Worm (Caenorhabditis elegans) whole organism, young adult: ENCODE data around the gene str-87.

Experiments
- B0019.2 ChIP-seq: fragments of 200-800 bp; sonication (Bioruptor generic); conservative IDR thresholded peaks from 2 replicates; pipeline ENCODE4 v1.3.6; 2022; ENCODE audit warnings: missing genetic modification reagents, missing genetic modification characterization, missing compliant biosample characterization
- B0035.1 ChIP-seq: sonication (generic microtip); optimal IDR thresholded peaks from 2 replicates; lab custom pipeline; 2016; ENCODE audit warnings: missing genetic modification characterization, mild to moderate bottlenecking, missing compliant biosample characterization, missing genotype, missing genetic modification reagents
- C17E4.6 ChIP-seq: fragments of 200-800 bp; sonication (Bioruptor generic); IDR thresholded peaks from 2 replicates; pipeline ENCODE4 v1.3.6; 2022; ENCODE audit warnings: missing genetic modification reagents, missing genetic modification characterization, missing compliant biosample characterization
- D2030.7 ChIP-seq: fragments of 200-800 bp; sonication (Bioruptor generic); IDR thresholded peaks from 2 replicates; pipeline ENCODE4 v1.3.6; 2022; ENCODE audit warnings: missing genetic modification reagents, missing genetic modification characterization, missing compliant biosample characterization
- F39B2.1 ChIP-seq: fragments of 200-800 bp; sonication (Bioruptor generic); IDR thresholded peaks from 2 replicates; pipeline ENCODE4 v1.3.6; 2022; ENCODE audit warnings: missing genetic modification reagents, missing genetic modification characterization, missing compliant biosample characterization
- F52B5.7 ChIP-seq: sonication (generic microtip); optimal IDR thresholded peaks from 2 replicates; lab custom pipeline; 2016; ENCODE audit warnings: mild to moderate bottlenecking, missing genetic modification characterization, missing compliant biosample characterization
- K12H6.12 ChIP-seq: fragments of 200-800 bp; sonication (Bioruptor generic); optimal IDR thresholded peaks from 2 replicates; lab custom pipeline; 2018; ENCODE audit warnings: mild to moderate bottlenecking, missing genetic modification characterization, missing compliant biosample characterization
- Y53F4B.3 ChIP-seq: fragments of 200-800 bp; sonication (Bioruptor generic); IDR thresholded peaks from 2 replicates; pipeline ENCODE4 v1.3.6; 2022; ENCODE audit warnings: missing genetic modification reagents, missing genetic modification characterization, missing compliant biosample characterization
- Y53G8AR.9 ChIP-seq: fragments of 200-800 bp; sonication (Bioruptor generic); conservative IDR thresholded peaks from 2 replicates; pipeline ENCODE4 v1.3.6; 2022; ENCODE audit warnings: missing genetic modification reagents, missing genetic modification characterization, missing compliant biosample characterization
- Y56A3A.18 ChIP-seq: fragments of 200-800 bp; sonication (Bioruptor generic); IDR thresholded peaks from 2 replicates; pipeline ENCODE4 v1.3.6; 2022; ENCODE audit warnings: missing genetic modification reagents, missing genetic modification characterization, missing compliant biosample characterization
- ama-1 ChIP-seq, 3 experiments: fragments of 150-350 bp in 1 of 3; sonication (generic microtip) in 2 of 3; optimal IDR thresholded peaks; 2 replicates each; lab custom pipeline; 2014 to 2018; ENCODE audit warnings: missing biosample characterization in 2 of 3, missing genetic modification characterization in 2 of 3, missing genetic modification reagents in 2 of 3
- atf-7 ChIP-seq: sonication (generic microtip); optimal IDR thresholded peaks from 2 replicates; lab custom pipeline; 2017; ENCODE audit warnings: mild to moderate bottlenecking, missing genetic modification characterization, missing compliant biosample characterization
- attf-3 ChIP-seq: fragments of 200-800 bp; sonication (Bioruptor generic); conservative IDR thresholded peaks from 2 replicates; pipeline ENCODE4 v1.3.6; 2022; ENCODE audit warnings: missing genetic modification reagents, missing genetic modification characterization, missing compliant biosample characterization
- attf-6 ChIP-seq: fragments of 200-800 bp; sonication (Bioruptor generic); IDR thresholded peaks from 2 replicates; pipeline ENCODE4 v1.3.6; 2022; ENCODE audit warnings: missing genetic modification reagents, missing genetic modification characterization, missing compliant biosample characterization
- ccch-3 ChIP-seq: fragments of 200-800 bp; sonication (Bioruptor generic); optimal IDR thresholded peaks from 2 replicates; lab custom pipeline; 2018; ENCODE audit warnings: mild to moderate bottlenecking, missing genetic modification characterization, missing compliant biosample characterization
- cebp-2 ChIP-seq: fragments of 200-800 bp; sonication (Bioruptor generic); IDR thresholded peaks from 2 replicates; pipeline ENCODE4 v1.3.6; 2022; ENCODE audit warnings: missing genetic modification characterization, missing compliant biosample characterization
- chd-7 ChIP-seq: sonication (generic microtip); optimal IDR thresholded peaks from 2 replicates; lab custom pipeline; 2016; ENCODE audit warnings: mild to moderate bottlenecking, missing genetic modification characterization, moderate library complexity, missing compliant biosample characterization
- dpl-1 ChIP-seq: fragments of 150-350 bp; optimal IDR thresholded peaks from 2 replicates; lab custom pipeline; 2014; ENCODE audit warnings: missing biosample characterization, missing genetic modification reagents, missing genetic modification characterization
- egl-44 ChIP-seq: fragments of 200-800 bp; sonication (Bioruptor generic); IDR thresholded peaks from 2 replicates; pipeline ENCODE4 v1.3.6; 2022; ENCODE audit warnings: missing genetic modification reagents, missing genetic modification characterization, missing compliant biosample characterization
- egrh-3 ChIP-seq: fragments of 200-800 bp; sonication (Bioruptor generic); IDR thresholded peaks from 2 replicates; pipeline ENCODE4 v1.3.6; 2022; ENCODE audit warnings: missing genetic modification reagents, missing genetic modification characterization, missing compliant biosample characterization
- fkh-3 ChIP-seq: sonication (generic microtip); optimal IDR thresholded peaks from 2 replicates; lab custom pipeline; 2016; ENCODE audit warnings: mild to moderate bottlenecking, missing genetic modification characterization, missing compliant biosample characterization
- him-1 ChIP-seq: sonication (generic microtip); optimal IDR thresholded peaks from 2 replicates; lab custom pipeline; 2016; ENCODE audit warnings: missing genotype, missing genetic modification reagents, missing genetic modification characterization, missing compliant biosample characterization
- lag-1 ChIP-seq: fragments of 200-800 bp; sonication (Bioruptor generic); IDR thresholded peaks from 2 replicates; pipeline ENCODE4 v1.3.6; 2022; ENCODE audit warnings: missing genetic modification reagents, missing genetic modification characterization, missing compliant biosample characterization
- let-526 ChIP-seq: fragments of 200-800 bp; sonication (Bioruptor generic); IDR thresholded peaks from 2 replicates; pipeline ENCODE4 v1.3.6; 2022; ENCODE audit warnings: missing genetic modification reagents, missing genetic modification characterization, missing compliant biosample characterization
- lin-35 ChIP-seq, 3 experiments: fragments of 150-350 bp in 2 of 3; sonication (generic microtip) in 1 of 3; optimal IDR thresholded peaks; 2 replicates each; lab custom pipeline; 2014 to 2018; ENCODE audit warnings: missing biosample characterization in 3 of 3, missing genetic modification characterization in 3 of 3, missing genetic modification reagents in 3 of 3
- lin-40 ChIP-seq: sonication (generic microtip); optimal IDR thresholded peaks from 2 replicates; lab custom pipeline; 2016; ENCODE audit warnings: missing genetic modification characterization, mild to moderate bottlenecking, missing compliant biosample characterization, missing genotype, missing genetic modification reagents
- lir-1 ChIP-seq: fragments of 200-800 bp; sonication (Bioruptor generic); conservative IDR thresholded peaks from 2 replicates; pipeline ENCODE4 v1.3.6; 2022; ENCODE audit warnings: missing genetic modification reagents, missing genetic modification characterization, missing compliant biosample characterization
- madf-3 ChIP-seq: fragments of 200-800 bp; sonication (Bioruptor generic); IDR thresholded peaks from 2 replicates; pipeline ENCODE4 v1.3.6; 2022; ENCODE audit warnings: missing genetic modification reagents, missing genetic modification characterization, missing compliant biosample characterization
- mel-28 ChIP-seq: sonication (generic microtip); optimal IDR thresholded peaks from 2 replicates; lab custom pipeline; 2016; ENCODE audit warnings: borderline replicate concordance, mild to moderate bottlenecking, missing genetic modification characterization, missing compliant biosample characterization
- nfya-2 ChIP-seq: fragments of 200-800 bp; sonication (Bioruptor generic); IDR thresholded peaks from 2 replicates; pipeline ENCODE4 v1.3.6; 2022; ENCODE audit warnings: missing genetic modification reagents, missing genetic modification characterization, missing compliant biosample characterization
- nhr-120 ChIP-seq: fragments of 200-800 bp; sonication (Bioruptor generic); IDR thresholded peaks from 2 replicates; pipeline ENCODE4 v1.3.6; 2022; ENCODE audit warnings: missing genetic modification characterization, missing compliant biosample characterization
- nhr-27 ChIP-seq: fragments of 200-800 bp; sonication (Bioruptor generic); optimal IDR thresholded peaks from 2 replicates; lab custom pipeline; 2018; ENCODE audit warnings: mild to moderate bottlenecking, missing genetic modification characterization, moderate library complexity, missing compliant biosample characterization
- rcor-1 ChIP-seq: fragments of 200-800 bp; sonication (Bioruptor generic); IDR thresholded peaks from 2 replicates; pipeline ENCODE4 v1.3.6; 2022; ENCODE audit warnings: missing genetic modification reagents, missing genetic modification characterization, missing compliant biosample characterization
- sea-2 ChIP-seq: fragments of 200-800 bp; sonication (Bioruptor generic); IDR thresholded peaks from 2 replicates; pipeline ENCODE4 v1.3.6; 2022; ENCODE audit warnings: missing genetic modification characterization, missing compliant biosample characterization
- snpc-1.3 ChIP-seq: sonication (generic microtip); optimal IDR thresholded peaks from 2 replicates; lab custom pipeline; 2017; ENCODE audit warnings: missing genetic modification characterization, mild to moderate bottlenecking, missing compliant biosample characterization, antibody characterized with exemption, moderate library complexity, missing genotype, missing genetic modification reagents; ENCODE audit not compliant: insufficient read depth
- snpc-3.4 ChIP-seq: sonication (generic microtip); optimal IDR thresholded peaks from 2 replicates; lab custom pipeline; 2017; ENCODE audit warnings: missing genetic modification characterization, mild to moderate bottlenecking, missing compliant biosample characterization, antibody characterized with exemption, moderate library complexity, missing genotype, missing genetic modification reagents
- somi-1 ChIP-seq: fragments of 200-800 bp; sonication (Bioruptor generic); optimal IDR thresholded peaks from 2 replicates; lab custom pipeline; 2018; ENCODE audit warnings: mild to moderate bottlenecking, missing genetic modification characterization, missing compliant biosample characterization
- xnd-1 ChIP-seq: sonication (generic microtip); optimal IDR thresholded peaks from 2 replicates; lab custom pipeline; 2016; ENCODE audit warnings: missing genotype, missing genetic modification reagents, missing genetic modification characterization, missing compliant biosample characterization
- zfh-2 ChIP-seq: fragments of 200-800 bp; sonication (Bioruptor generic); conservative IDR thresholded peaks from 2 replicates; pipeline ENCODE4 v1.3.6; 2022; ENCODE audit warnings: missing genetic modification reagents, missing genetic modification characterization, missing compliant biosample characterization
- zim-3 ChIP-seq: sonication (generic microtip); optimal IDR thresholded peaks from 2 replicates; lab custom pipeline; 2017; ENCODE audit warnings: mild to moderate bottlenecking, missing genetic modification characterization, moderate library complexity, missing compliant biosample characterization
- ztf-22 ChIP-seq: fragments of 200-800 bp; sonication (Bioruptor generic); optimal IDR thresholded peaks from 2 replicates; lab custom pipeline; 2018; ENCODE audit warnings: mild to moderate bottlenecking, missing genetic modification characterization, moderate library complexity, missing compliant biosample characterization
- ztf-26 ChIP-seq: sonication (generic microtip); optimal IDR thresholded peaks from 2 replicates; lab custom pipeline; 2017; ENCODE audit warnings: missing genetic modification characterization, missing compliant biosample characterization

Gene str-87

DNA sequence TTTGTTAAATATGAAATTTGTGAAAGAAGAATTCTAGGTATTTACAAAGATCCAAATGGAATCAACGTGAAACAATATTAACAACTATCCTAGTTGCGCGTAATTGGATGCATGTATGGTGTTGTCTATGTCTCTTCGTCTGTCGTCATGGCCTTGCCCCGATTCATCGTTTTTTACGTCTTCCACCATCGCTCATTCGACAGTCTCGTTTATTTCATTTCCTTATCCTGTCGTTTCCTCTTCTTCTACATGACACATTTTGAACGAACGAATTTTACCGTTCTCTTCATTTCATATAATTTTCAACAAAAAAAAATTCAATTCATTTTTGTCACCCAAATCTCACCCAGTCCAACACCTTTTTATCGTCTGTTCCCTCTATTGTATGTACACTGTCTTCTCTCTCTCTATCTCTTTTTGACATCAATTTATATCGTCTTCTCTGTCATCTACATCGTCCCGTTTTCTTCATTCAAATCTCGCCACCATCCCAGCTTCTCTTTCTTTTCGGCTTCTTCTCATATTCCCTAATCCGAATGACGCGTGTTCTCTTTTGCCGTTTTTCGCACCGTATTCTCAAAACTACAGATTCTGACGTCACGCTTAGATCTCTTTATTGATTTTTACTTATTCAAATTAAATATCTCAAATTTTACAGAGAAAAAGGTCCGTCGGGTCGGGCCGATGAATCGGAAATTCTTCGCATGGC lies 31.5 kb downstream of the str-87 start, which contains the start of gene ttc-17:
Gene ttc-17, plus strand, starts transcription at position 659 of the 709 bp plus-strand sequence.
- TF ChIP-seq lin-35 (GFP tag; optimal IDR thresholded peaks at IDR 0.05; lab: Kevin White, UChicago), result no peak
- peak; percentile 26 for TF ChIP-seq F52B5.7 (tag; lab: Kevin White, UChicago)
- no peak for TF ChIP-seq B0035.1 (tag; lab: Kevin White, UChicago)
- no peak for TF ChIP-seq fkh-3 (tag; lab: Kevin White, UChicago)
- no peak for TF ChIP-seq C17E4.6
- TF ChIP-seq zim-3, result no peak
- TF ChIP-seq attf-6 (GFP tag; lab: Robert Waterston, UW), result no peak
- TF ChIP-seq D2030.7 (GFP tag; lab: Robert Waterston, UW), result no peak
- TF ChIP-seq cebp-2 (GFP tag; lab: Robert Waterston, UW), result no peak
- peak; percentile 50; the same call in 1 of the 2 replicates for TF ChIP-seq Y53G8AR.9 (GFP tag; lab: Robert Waterston, UW)
- TF ChIP-seq zfh-2 (GFP tag; lab: Robert Waterston, UW), result no peak
- no peak for TF ChIP-seq egrh-3
- TF ChIP-seq nhr-120 (GFP tag; lab: Robert Waterston, UW), result no peak
- TF ChIP-seq atf-7, result no peak
- no peak for TF ChIP-seq B0019.2
- no peak for TF ChIP-seq ama-1 (optimal IDR thresholded peaks at IDR 0.05; lab: Kevin White, UChicago)
- TF ChIP-seq ama-1 (GFP tag; optimal IDR thresholded peaks at IDR 0.05; lab: Kevin White, UChicago), result no peak
- 0 out of 2 replicates have a peak, but pooled peaks have one; percentile 61 for TF ChIP-seq Y56A3A.18 (GFP tag; lab: Robert Waterston, UW)
- no peak for TF ChIP-seq snpc-1.3 (tag; lab: Kevin White, UChicago)
- TF ChIP-seq F39B2.1 (GFP tag; lab: Robert Waterston, UW), result no peak
- TF ChIP-seq somi-1, result no peak
- no peak for TF ChIP-seq sea-2 (GFP tag; lab: Robert Waterston, UW)
- TF ChIP-seq ztf-26 (tag; lab: Kevin White, UChicago), result no peak
- TF ChIP-seq nhr-27 (tag; lab: Kevin White, UChicago), result no peak
- no peak for TF ChIP-seq let-526 (GFP tag; lab: Robert Waterston, UW)
- TF ChIP-seq nfya-2, result no peak
- no peak for TF ChIP-seq K12H6.12 (tag; lab: Kevin White, UChicago)
- no peak for TF ChIP-seq ztf-22 (GFP tag; lab: Kevin White, UChicago)

DNA sequence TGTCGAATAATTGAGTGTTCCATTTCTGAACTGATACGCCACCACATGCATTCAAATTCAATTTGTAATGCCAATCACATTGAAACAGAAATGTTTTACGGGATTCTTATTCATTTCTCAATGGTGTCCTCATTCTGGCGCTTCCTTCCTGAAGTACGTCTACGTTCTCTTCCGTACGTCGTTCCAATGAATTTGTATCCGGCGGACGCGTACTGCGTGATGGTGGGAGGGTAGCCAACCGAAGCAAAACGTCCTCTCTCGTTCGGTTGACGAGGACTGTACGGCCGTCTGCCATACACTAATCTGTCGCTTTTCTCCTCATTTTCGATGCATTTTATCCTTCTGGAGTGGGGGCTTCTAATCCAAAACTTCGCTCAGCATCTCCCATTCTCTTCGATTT lies 38.1 kb downstream of the str-87 start:
- no peak for TF ChIP-seq ccch-3 (GFP tag; lab: Kevin White, UChicago)
- TF ChIP-seq Y53F4B.3 (GFP tag; lab: Robert Waterston, UW), result no peak
- TF ChIP-seq chd-7 (tag; lab: Kevin White, UChicago), result no peak
- no peak for TF ChIP-seq lir-1 (GFP tag; lab: Robert Waterston, UW)
- no peak for TF ChIP-seq mel-28
- TF ChIP-seq madf-3 (GFP tag; lab: Robert Waterston, UW), result 0 out of 2 replicates have a peak, but pooled peaks have one; percentile 9
- TF ChIP-seq egl-44 (GFP tag; lab: Robert Waterston, UW), result no peak
- no peak for TF ChIP-seq xnd-1 (tag; lab: Kevin White, UChicago)
- TF ChIP-seq zfh-2 (GFP tag; lab: Robert Waterston, UW), result 0 out of 2 replicates have a peak, but pooled peaks have one; percentile 10
- no peak for TF ChIP-seq atf-7
- TF ChIP-seq lag-1 (GFP tag; lab: Robert Waterston, UW), result no peak
- no peak for TF ChIP-seq him-1 (tag; lab: Kevin White, UChicago)
- TF ChIP-seq lin-40 (tag; lab: Kevin White, UChicago), result no peak
- TF ChIP-seq D2030.7 (GFP tag; lab: Robert Waterston, UW), result 0 out of 2 replicates have a peak, but pooled peaks have one; percentile 17
- TF ChIP-seq snpc-3.4 (tag; lab: Kevin White, UChicago), result no peak
- TF ChIP-seq dpl-1 (GFP tag; lab: Kevin White, UChicago), result no peak
- 0 out of 2 replicates have a peak, but pooled peaks have one; percentile 28 for TF ChIP-seq rcor-1 (GFP tag; lab: Robert Waterston, UW)
- no peak for TF ChIP-seq attf-3 (GFP tag; lab: Robert Waterston, UW)
- TF ChIP-seq, all 124 proteins: peak for 4
